Worm (Caenorhabditis elegans): ENCODE data around the gene math-13.

DNA sequence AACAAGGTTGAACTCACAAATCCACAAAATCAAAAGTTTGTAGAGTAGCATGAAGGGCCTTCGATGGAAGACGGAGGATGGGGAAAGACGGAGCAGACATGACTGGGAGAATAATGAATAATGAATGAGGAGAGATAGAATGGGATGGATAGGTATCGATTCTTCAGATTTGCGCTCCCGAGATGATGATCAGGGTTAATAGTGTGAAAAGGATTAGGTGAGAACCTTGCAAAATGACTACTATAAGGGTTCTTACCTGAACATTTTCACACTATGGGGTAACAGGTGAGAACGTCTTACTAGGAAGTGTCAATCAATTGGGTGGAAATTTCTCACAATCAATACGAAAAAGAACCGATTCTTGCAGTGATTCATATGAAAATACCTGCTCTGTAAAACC lies 25.5 kb upstream of the math-13 start, which contains the start of gene fbxb-96:
- TF ChIP-seq tab-1 (GFP tag; IDR thresholded peaks at IDR 0.05): no peak
- TF ChIP-seq ref-1 (GFP tag; conservative IDR thresholded peaks at IDR 0.05): no peak
- TF ChIP-seq med-1 (GFP tag; optimal IDR thresholded peaks at IDR 0.05; ENCODE audit: insufficient read depth): no peak
